Comparison of ENCODE assay signal across 2 fruit fly cellular contexts in the genomic region with DNA sequence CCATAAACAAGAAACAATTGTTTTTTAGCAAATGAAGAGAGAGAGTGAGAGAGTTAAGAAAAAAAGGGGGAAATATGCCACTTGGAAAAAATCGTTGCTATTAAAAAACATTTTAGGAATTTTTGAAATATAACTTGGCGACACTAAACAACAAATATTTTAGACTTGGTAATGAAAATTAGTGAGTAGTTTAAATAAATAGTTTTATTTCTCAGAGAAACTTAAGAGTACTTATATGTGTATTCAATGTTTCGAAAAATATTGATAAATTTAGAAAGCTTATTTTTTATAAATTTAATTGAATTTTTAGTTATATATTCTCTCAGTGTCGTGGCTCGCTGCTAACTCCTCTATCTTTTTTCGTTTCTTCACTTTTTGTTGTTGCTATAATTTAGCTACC.
TF ChIP-seq lines count a peak whose summit lies in the region.

No protein-coding gene starts in this region.

TF ChIP-seq in whole organism, embryonic, 481 proteins besides CTCF, POLR2A, EP300 and RAD21 (continued from another document and continues in another):
- TF ChIP-seq wor (GFP tag; IDR thresholded peaks at IDR 0.05; lab: Robert Waterston, UW) (no peak), unpg (GFP tag; optimal IDR thresholded peaks at IDR 0.05; lab: Kevin White, UChicago) (peak; percentile 15), CG32767 (GFP tag; IDR thresholded peaks at IDR 0.05; lab: Robert Waterston, UW) (no peak), Chrac-16 (GFP tag; optimal IDR thresholded peaks at IDR 0.05; lab: Kevin White, UChicago) (no peak), ems (GFP tag; optimal IDR thresholded peaks at IDR 0.05; lab: Kevin White, UChicago) (no peak), peb (GFP tag; IDR thresholded peaks at IDR 0.05; lab: Robert Waterston, UW) (no peak), Ptx1 (GFP tag; IDR thresholded peaks at IDR 0.05; lab: Robert Waterston, UW) (no peak), slou (GFP tag; optimal IDR thresholded peaks at IDR 0.05; lab: Kevin White, UChicago) (no peak), B-H2 (GFP tag; optimal IDR thresholded peaks at IDR 0.05; lab: Kevin White, UChicago) (no peak), Rfx (GFP tag; IDR thresholded peaks at IDR 0.05; lab: Robert Waterston, UW) (no peak), CG4404 (GFP tag; IDR thresholded peaks at IDR 0.05; lab: Robert Waterston, UW) (no peak), CG1792 (GFP tag; optimal IDR thresholded peaks at IDR 0.05; lab: Kevin White, UChicago) (no peak), CG6254 (GFP tag; optimal IDR thresholded peaks at IDR 0.05; lab: Kevin White, UChicago) (no peak), CG31224 (GFP tag; IDR thresholded peaks at IDR 0.05; lab: Robert Waterston, UW) (no peak), CG2202 (tag; optimal IDR thresholded peaks at IDR 0.05; lab: Kevin White, UChicago) (no peak), Eip74EF (GFP tag; optimal IDR thresholded peaks at IDR 0.05; lab: Kevin White, UChicago) (peak in 1 of 2 experiments; percentile 1), CG15269 (tag; optimal IDR thresholded peaks at IDR 0.05; lab: Kevin White, UChicago) (no peak), CG14441 (GFP tag; IDR thresholded peaks at IDR 0.05; lab: Robert Waterston, UW) (no peak), nmo (GFP tag; optimal IDR thresholded peaks at IDR 0.05; lab: Kevin White, UChicago) (peak; percentile 51), Lhr (GFP tag; optimal IDR thresholded peaks at IDR 0.05; lab: Kevin White, UChicago) (no peak), klu (GFP tag; IDR thresholded peaks at IDR 0.05; lab: Robert Waterston, UW) (no peak), D19B (GFP tag; optimal IDR thresholded peaks at IDR 0.05; lab: Kevin White, UChicago) (no peak), CG5953 (GFP tag; IDR thresholded peaks at IDR 0.05; lab: Robert Waterston, UW) (no peak), tap (tag; optimal IDR thresholded peaks at IDR 0.05; lab: Kevin White, UChicago) (no peak), CG3995 (GFP tag; optimal IDR thresholded peaks at IDR 0.05; lab: Kevin White, UChicago) (no peak), pros (GFP tag; optimal IDR thresholded peaks at IDR 0.05; lab: Kevin White, UChicago) (no peak), Dek (tag; optimal IDR thresholded peaks at IDR 0.05; lab: Kevin White, UChicago) (no peak), zf30C (GFP tag; optimal IDR thresholded peaks at IDR 0.05; lab: Kevin White, UChicago) (no peak), wdn (GFP tag; IDR thresholded peaks at IDR 0.05; lab: Robert Waterston, UW) (no peak), mam (GFP tag; optimal IDR thresholded peaks at IDR 0.05; lab: Kevin White, UChicago) (no peak), CG17829 (tag; optimal IDR thresholded peaks at IDR 0.05; lab: Kevin White, UChicago) (peak; percentile 36), CG10654 (GFP tag; optimal IDR thresholded peaks at IDR 0.05; lab: Kevin White, UChicago) (no peak), CG34422 (GFP tag; IDR thresholded peaks at IDR 0.05; lab: Robert Waterston, UW) (no peak), Fer3 (tag; optimal IDR thresholded peaks at IDR 0.05; lab: Kevin White, UChicago) (no peak), tll (GFP tag; optimal IDR thresholded peaks at IDR 0.05; lab: Kevin White, UChicago) (no peak), CG4730 (GFP tag; IDR thresholded peaks at IDR 0.05; lab: Robert Waterston, UW) (no peak), bowl (GFP tag; IDR thresholded peaks at IDR 0.05; lab: Robert Waterston, UW) (no peak), CG10462 (GFP tag; optimal IDR thresholded peaks at IDR 0.05; lab: Kevin White, UChicago) (no peak), Spps (tag; optimal IDR thresholded peaks at IDR 0.05; lab: Kevin White, UChicago) (no peak), usp (GFP tag; optimal IDR thresholded peaks at IDR 0.05; lab: Kevin White, UChicago) (no peak), Hr39 (optimal IDR thresholded peaks at IDR 0.05; lab: Kevin White, UChicago) (no peak), trem (tag; optimal IDR thresholded peaks at IDR 0.05; lab: Kevin White, UChicago) (no peak), Antp (GFP tag; optimal IDR thresholded peaks at IDR 0.05; lab: Kevin White, UChicago) (no peak), eve (GFP tag; optimal IDR thresholded peaks at IDR 0.05; lab: Kevin White, UChicago) (peak in 1 of 2 experiments; percentile 27), CG10543 (GFP tag; optimal IDR thresholded peaks at IDR 0.05; lab: Kevin White, UChicago) (no peak), Oli (tag; optimal IDR thresholded peaks at IDR 0.05; lab: Kevin White, UChicago) (peak; percentile 23), CG13287 (GFP tag; IDR thresholded peaks at IDR 0.05; lab: Robert Waterston, UW; ENCODE audit: partially characterized antibody) (no peak), exex (tag; optimal IDR thresholded peaks at IDR 0.05; lab: Kevin White, UChicago) (no peak), yki (optimal IDR thresholded peaks at IDR 0.05; lab: Kevin White, UChicago) (no peak), CG7987 (GFP tag; optimal IDR thresholded peaks at IDR 0.05; lab: Kevin White, UChicago) (no peak), Hmx (GFP tag; optimal IDR thresholded peaks at IDR 0.05; lab: Kevin White, UChicago) (no peak), emc (GFP tag; optimal IDR thresholded peaks at IDR 0.05; lab: Kevin White, UChicago) (no peak), HmgD (GFP tag; optimal IDR thresholded peaks at IDR 0.05; lab: Kevin White, UChicago) (no peak), seq (GFP tag; IDR thresholded peaks at IDR 0.05; lab: Robert Waterston, UW) (no peak), CG8359 (GFP tag; optimal IDR thresholded peaks at IDR 0.05; lab: Kevin White, UChicago; ENCODE audit: borderline replicate concordance) (no peak), sqz (GFP tag; optimal IDR thresholded peaks at IDR 0.05; lab: Kevin White, UChicago) (no peak), aop (GFP tag; IDR thresholded peaks at IDR 0.05; lab: Robert Waterston, UW) (no peak), sens (GFP tag; lab: Kevin White, UChicago) (no peak), wek (GFP tag; optimal IDR thresholded peaks at IDR 0.05; lab: Kevin White, UChicago) (no peak), Nf-YA (GFP tag; IDR thresholded peaks at IDR 0.05; lab: Robert Waterston, UW) (no peak), Camta (GFP tag; optimal IDR thresholded peaks at IDR 0.05; lab: Kevin White, UChicago) (no peak), Aef1 (GFP tag; IDR thresholded peaks at IDR 0.05; lab: Robert Waterston, UW) (no peak), Med (GFP tag; lab: Kevin White, UChicago) (no peak), cad (GFP tag; optimal IDR thresholded peaks at IDR 0.05; lab: Kevin White, UChicago) (no peak), CG3407 (GFP tag; optimal IDR thresholded peaks at IDR 0.05; lab: Kevin White, UChicago) (no peak), Dad (GFP tag; optimal IDR thresholded peaks at IDR 0.05; lab: Kevin White, UChicago) (no peak), Dip2 (GFP tag; IDR thresholded peaks at IDR 0.05; lab: Robert Waterston, UW) (no peak), gem (tag; optimal IDR thresholded peaks at IDR 0.05; lab: Kevin White, UChicago) (peak; percentile 62), CG17359 (tag; optimal IDR thresholded peaks at IDR 0.05; lab: Kevin White, UChicago) (peak; percentile 40)

TF ChIP-seq in whole organism, prepupa, 60 proteins besides CTCF, POLR2A, EP300 and RAD21 (continued from another document):
- TF ChIP-seq achi (GFP tag; optimal IDR thresholded peaks at IDR 0.05; lab: Kevin White, UChicago) (peak; percentile 4), CG9139 (GFP tag; optimal IDR thresholded peaks at IDR 0.05; lab: Kevin White, UChicago) (no peak), CG6792 (GFP tag; optimal IDR thresholded peaks at IDR 0.05; lab: Kevin White, UChicago) (no peak), eg (GFP tag; IDR thresholded peaks at IDR 0.05; lab: Robert Waterston, UW) (no peak), OdsH (GFP tag; optimal IDR thresholded peaks at IDR 0.05; lab: Kevin White, UChicago) (no peak), CG34406 (GFP tag; optimal IDR thresholded peaks at IDR 0.05; lab: Kevin White, UChicago) (no peak), CG4318 (GFP tag; optimal IDR thresholded peaks at IDR 0.05; lab: Kevin White, UChicago) (no peak), CG8119 (GFP tag; IDR thresholded peaks at IDR 0.05; lab: Robert Waterston, UW) (peak; percentile 42; the same call in 2 of the 3 replicates), esn (GFP tag; optimal IDR thresholded peaks at IDR 0.05; lab: Kevin White, UChicago) (no peak), fd85E (GFP tag; optimal IDR thresholded peaks at IDR 0.05; lab: Kevin White, UChicago) (no peak), CG11762 (GFP tag; optimal IDR thresholded peaks at IDR 0.05; lab: Kevin White, UChicago; ENCODE audit: insufficient read depth) (no peak)
